Fruit fly (Drosophila melanogaster): ENCODE measurements around the gene Nep1.

Nep1 gene

DNA sequence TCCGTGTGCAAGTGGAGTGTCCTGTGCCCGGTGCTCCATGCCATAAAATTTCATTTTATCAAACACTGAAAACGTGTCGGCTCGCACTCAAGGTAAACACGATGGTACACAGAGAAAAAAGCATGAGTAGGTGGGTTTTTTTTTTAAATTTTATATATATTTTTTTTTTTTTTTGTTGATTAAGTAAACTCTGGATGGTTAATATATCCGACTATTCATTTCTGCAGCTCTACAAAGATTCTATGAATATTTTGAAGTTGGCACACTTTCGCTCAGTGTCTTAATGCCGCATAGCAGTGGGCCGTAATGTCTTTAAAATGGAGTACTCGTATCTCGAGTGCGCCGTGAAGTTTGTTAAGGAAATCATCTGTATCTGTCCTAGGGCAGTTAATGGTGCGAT is 60.9 kb downstream of the Nep1 start (continued):
- no peak for TF ChIP-seq Elba2 (GFP tag; optimal IDR thresholded peaks at IDR 0.05)
- no peak for TF ChIP-seq inv (GFP tag; IDR thresholded peaks at IDR 0.05; ENCODE audit: partially characterized antibody)
- TF ChIP-seq klu (GFP tag; IDR thresholded peaks at IDR 0.05): no peak
- TF ChIP-seq ttk (GFP tag; IDR thresholded peaks at IDR 0.05): 0 out of 2 replicates have a peak, but pooled peaks have one; percentile 18
- TF ChIP-seq CG13287 (GFP tag; IDR thresholded peaks at IDR 0.05; ENCODE audit: partially characterized antibody): no peak
- TF ChIP-seq CG15514 (GFP tag; optimal IDR thresholded peaks at IDR 0.05): no peak
- no peak for TF ChIP-seq Atf-2 (GFP tag; optimal IDR thresholded peaks at IDR 0.05)
- TF ChIP-seq CG14050 (GFP tag; IDR thresholded peaks at IDR 0.05): no peak
- TF ChIP-seq Atf6 (GFP tag; IDR thresholded peaks at IDR 0.05): 0 out of 2 replicates have a peak, but pooled peaks have one; percentile 16
- TF ChIP-seq CG33557 (GFP tag; optimal IDR thresholded peaks at IDR 0.05): no peak
- no peak for TF ChIP-seq prd (optimal IDR thresholded peaks at IDR 0.05)
- TF ChIP-seq prd (GFP tag; IDR thresholded peaks at IDR 0.05): peak; percentile 50; the same call in 1 of the 3 replicates
- TF ChIP-seq Sry-δ (GFP tag; optimal IDR thresholded peaks at IDR 0.05): no peak
- no peak for TF ChIP-seq CG17802 (tag; optimal IDR thresholded peaks at IDR 0.05)
- TF ChIP-seq Gsc (GFP tag; IDR thresholded peaks at IDR 0.05): no peak
- no peak for TF ChIP-seq ci (GFP tag; IDR thresholded peaks at IDR 0.05)
- TF ChIP-seq CG11247 (GFP tag; IDR thresholded peaks at IDR 0.05): no peak
- no peak for TF ChIP-seq cad (GFP tag; optimal IDR thresholded peaks at IDR 0.05)
- TF ChIP-seq Ssrp (tag; optimal IDR thresholded peaks at IDR 0.05): no peak
- TF ChIP-seq grn (GFP tag; optimal IDR thresholded peaks at IDR 0.05): no peak
- no peak for TF ChIP-seq gsb-n (tag; optimal IDR thresholded peaks at IDR 0.05)
- TF ChIP-seq pan (optimal IDR thresholded peaks at IDR 0.05): no peak
- peak in 1 of 2 experiments; percentile 36 for TF ChIP-seq pan (GFP tag; optimal IDR thresholded peaks at IDR 0.05 in 1 of 2, IDR thresholded peaks at IDR 0.05 in 1 of 2)
- no peak for TF ChIP-seq sim (GFP tag; IDR thresholded peaks at IDR 0.05)
- no peak for TF ChIP-seq CG5245 (GFP tag; optimal IDR thresholded peaks at IDR 0.05)
- peak; percentile 47; the same call in 2 of the 3 replicates for TF ChIP-seq row (GFP tag; IDR thresholded peaks at IDR 0.05)
- no peak for TF ChIP-seq MESR4 (GFP tag; optimal IDR thresholded peaks at IDR 0.05)
- TF ChIP-seq CG42726 (GFP tag; IDR thresholded peaks at IDR 0.05; ENCODE audit: partially characterized antibody): no peak
- peak; percentile 16 for TF ChIP-seq CG3281 (GFP tag; optimal IDR thresholded peaks at IDR 0.05)
- no peak for TF ChIP-seq NFAT (GFP tag; IDR thresholded peaks at IDR 0.05)
- TF ChIP-seq Dfd (GFP tag; optimal IDR thresholded peaks at IDR 0.05): no peak
- TF ChIP-seq CG17385 (GFP tag; optimal IDR thresholded peaks at IDR 0.05): no peak
- TF ChIP-seq Hmr (GFP tag; optimal IDR thresholded peaks at IDR 0.05): peak; percentile 31
- TF ChIP-seq CG14441 (GFP tag; IDR thresholded peaks at IDR 0.05): no peak
- TF ChIP-seq fd102C (GFP tag; optimal IDR thresholded peaks at IDR 0.05): no peak
- TF ChIP-seq tll (GFP tag; optimal IDR thresholded peaks at IDR 0.05): no peak
- peak; percentile 26 for TF ChIP-seq CG7556 (GFP tag; optimal IDR thresholded peaks at IDR 0.05)
- TF ChIP-seq zf30C (GFP tag; optimal IDR thresholded peaks at IDR 0.05): no peak
